Fruit fly (Drosophila melanogaster) whole organism, embryonic: ENCODE data around the gene Cpr67Fa1.

Source experiments
- Abd-B ChIP-seq: fragments of 200-800 bp; sonication (Bioruptor generic); optimal IDR thresholded peaks from 2 replicates; lab custom pipeline; 2018; ENCODE audit warnings: missing biosample characterization, mild to moderate bottlenecking, missing genetic modification characterization, moderate library complexity
- Aef1 ChIP-seq: fragments of 200-800 bp; sonication (Bioruptor generic); IDR thresholded peaks from 3 replicates; pipeline ENCODE4 v1.3.6; 2022; ENCODE audit warnings: missing biosample characterization, missing genetic modification characterization
- C15 ChIP-seq: fragments of 200-800 bp; sonication (Bioruptor generic); IDR thresholded peaks from 3 replicates; pipeline ENCODE4 v1.3.6; 2022; ENCODE audit warnings: missing biosample characterization, missing genetic modification characterization
- CG10274 ChIP-seq: fragments of 200-800 bp; sonication (Bioruptor generic); optimal IDR thresholded peaks from 3 replicates; lab custom pipeline; 2017; ENCODE audit warnings: missing biosample characterization, mild to moderate bottlenecking, missing genetic modification characterization
- CG10462 ChIP-seq: fragments of 200-800 bp; sonication (Bioruptor generic); optimal IDR thresholded peaks from 2 replicates; lab custom pipeline; 2016; ENCODE audit warnings: missing biosample characterization, missing genetic modification characterization
- CG12071 ChIP-seq: fragments of 200-800 bp; sonication (Bioruptor generic); optimal IDR thresholded peaks from 3 replicates; lab custom pipeline; 2018; ENCODE audit warnings: missing biosample characterization, mild to moderate bottlenecking, missing genetic modification characterization
- CG12391 ChIP-seq: fragments of 200-800 bp; sonication (Bioruptor generic); optimal IDR thresholded peaks from 3 replicates; lab custom pipeline; 2018; ENCODE audit warnings: missing biosample characterization, mild to moderate bottlenecking, missing genetic modification characterization, moderate library complexity
- CG18599 ChIP-seq: fragments of 200-800 bp; sonication (Bioruptor generic); optimal IDR thresholded peaks from 3 replicates; lab custom pipeline; 2017; ENCODE audit warnings: missing biosample characterization, missing genetic modification characterization, mild to moderate bottlenecking, moderate library complexity, missing genetic modification reagents
- CG2712 ChIP-seq: fragments of 200-800 bp; optimal IDR thresholded peaks from 3 replicates; lab custom pipeline; 2019; ENCODE audit warnings: missing biosample characterization, mild to moderate bottlenecking, missing genetic modification characterization, moderate library complexity
- CG31441 ChIP-seq: fragments of 200-800 bp; sonication (Bioruptor generic); IDR thresholded peaks from 2 replicates; pipeline ENCODE4 v1.3.6; 2022; ENCODE audit warnings: missing biosample characterization, missing genetic modification characterization
- CG32767 ChIP-seq: fragments of 200-800 bp; sonication (Bioruptor generic); IDR thresholded peaks from 2 replicates; pipeline ENCODE4 v1.3.6; 2022; ENCODE audit warnings: missing biosample characterization, missing genetic modification characterization
- CG32772 ChIP-seq: fragments of 200-800 bp; sonication (Bioruptor generic); IDR thresholded peaks from 2 replicates; pipeline ENCODE4 v1.3.6; 2022; ENCODE audit warnings: missing biosample characterization, missing genetic modification characterization
- CG33213 ChIP-seq: fragments of 200-800 bp; sonication (Bioruptor generic); optimal IDR thresholded peaks from 3 replicates; lab custom pipeline; 2016; ENCODE audit warnings: missing biosample characterization, missing genetic modification characterization
- CG42726 ChIP-seq: fragments of 200-800 bp; sonication (Bioruptor generic); IDR thresholded peaks from 2 replicates; pipeline ENCODE4 v1.3.6; 2022; ENCODE audit warnings: missing biosample characterization, missing genetic modification characterization; ENCODE audit not compliant: partially characterized antibody
- CG4282 ChIP-seq: fragments of 200-800 bp; sonication (Bioruptor generic); optimal IDR thresholded peaks from 2 replicates; lab custom pipeline; 2016; ENCODE audit warnings: missing biosample characterization, missing genetic modification characterization
- CG7372 ChIP-seq: fragments of 200-800 bp; sonication (Bioruptor generic); IDR thresholded peaks from 2 replicates; pipeline ENCODE4 v1.3.6; 2022; ENCODE audit warnings: missing biosample characterization, missing genetic modification characterization
- CG7928 ChIP-seq: fragments of 200-800 bp; sonication (Bioruptor generic); optimal IDR thresholded peaks from 2 replicates; lab custom pipeline; 2017; ENCODE audit warnings: missing biosample characterization, mild to moderate bottlenecking, missing genetic modification characterization
- CG8290 ChIP-seq, 3 experiments: fragments of 200-800 bp; sonication (Bioruptor generic); optimal IDR thresholded peaks; 2 replicates each; lab custom pipeline; 2016 to 2019; ENCODE audit warnings: missing biosample characterization in 3 of 3, missing genetic modification characterization in 3 of 3, mild to moderate bottlenecking in 2 of 3, moderate library complexity in 1 of 3
- CG8388 ChIP-seq: fragments of 200-800 bp; sonication (Bioruptor generic); optimal IDR thresholded peaks from 2 replicates; lab custom pipeline; 2019; ENCODE audit warnings: missing biosample characterization, mild to moderate bottlenecking, missing genetic modification characterization, moderate library complexity
- CG9797 ChIP-seq: fragments of 200-800 bp; sonication (Bioruptor generic); optimal IDR thresholded peaks from 3 replicates; lab custom pipeline; 2018; ENCODE audit warnings: missing biosample characterization, mild to moderate bottlenecking, missing genetic modification characterization
- Fer2 ChIP-seq: fragments of 200-800 bp; sonication (Bioruptor generic); optimal IDR thresholded peaks from 2 replicates; lab custom pipeline; 2018; ENCODE audit warnings: missing biosample characterization, mild to moderate bottlenecking, missing genetic modification characterization, moderate library complexity
- MBD-R2 ChIP-seq: fragments of 200-800 bp; sonication (Bioruptor generic); IDR thresholded peaks from 2 replicates; pipeline ENCODE4 v1.3.6; 2022; ENCODE audit warnings: missing biosample characterization, missing genetic modification characterization
- MTF-1 ChIP-seq: fragments of 200-800 bp; sonication (Bioruptor generic); optimal IDR thresholded peaks from 2 replicates; lab custom pipeline; 2018; ENCODE audit warnings: missing biosample characterization, mild to moderate bottlenecking, missing genetic modification characterization, borderline replicate concordance
- Max ChIP-seq: fragments of 200-800 bp; sonication (Bioruptor generic); optimal IDR thresholded peaks from 2 replicates; lab custom pipeline; 2016; ENCODE audit warnings: missing biosample characterization, mild to moderate bottlenecking, missing genetic modification characterization
- Meics ChIP-seq: fragments of 200-800 bp; sonication (Bioruptor generic); optimal IDR thresholded peaks from 2 replicates; lab custom pipeline; 2017; ENCODE audit warnings: missing biosample characterization, mild to moderate bottlenecking, missing genetic modification characterization
- Sox102F ChIP-seq: fragments of 200-800 bp; sonication (Bioruptor generic); optimal IDR thresholded peaks from 2 replicates; lab custom pipeline; 2018; ENCODE audit warnings: missing biosample characterization, mild to moderate bottlenecking, missing genetic modification characterization, moderate library complexity
- Spps ChIP-seq: fragments of 200-800 bp; sonication (Bioruptor generic); optimal IDR thresholded peaks from 2 replicates; lab custom pipeline; 2018; ENCODE audit warnings: missing biosample characterization, mild to moderate bottlenecking, missing genetic modification characterization
- Ssrp ChIP-seq: fragments of 200-800 bp; sonication (Bioruptor generic); optimal IDR thresholded peaks from 2 replicates; lab custom pipeline; 2018; ENCODE audit warnings: missing biosample characterization, mild to moderate bottlenecking, missing genetic modification characterization, moderate library complexity
- al ChIP-seq: fragments of 200-800 bp; sonication (Bioruptor generic); IDR thresholded peaks from 2 replicates; pipeline ENCODE4 v1.3.6; 2022; ENCODE audit warnings: missing biosample characterization, missing genetic modification characterization
- aop ChIP-seq: fragments of 200-800 bp; sonication (Bioruptor generic); IDR thresholded peaks from 2 replicates; pipeline ENCODE4 v1.3.6; 2022; ENCODE audit warnings: missing biosample characterization, missing genetic modification characterization
- bsh ChIP-seq, 2 experiments: fragments of 200-800 bp; sonication (Bioruptor generic); optimal IDR thresholded peaks; 2 replicates each; lab custom pipeline; 2017 to 2018; ENCODE audit warnings: mild to moderate bottlenecking in 2 of 2, missing biosample characterization in 2 of 2, missing genetic modification characterization in 2 of 2, moderate library complexity in 1 of 2
- cg ChIP-seq: fragments of 200-800 bp; sonication (Bioruptor generic); optimal IDR thresholded peaks from 3 replicates; lab custom pipeline; 2019; ENCODE audit warnings: missing biosample characterization, mild to moderate bottlenecking, missing genetic modification characterization, moderate library complexity
- fu2 ChIP-seq: fragments of 200-800 bp; sonication (Bioruptor generic); optimal IDR thresholded peaks from 2 replicates; lab custom pipeline; 2016; ENCODE audit warnings: missing biosample characterization, missing genetic modification characterization
- gsb-n ChIP-seq: fragments of 200-800 bp; sonication (Bioruptor generic); optimal IDR thresholded peaks from 3 replicates; lab custom pipeline; 2018; ENCODE audit warnings: missing biosample characterization, mild to moderate bottlenecking, missing genetic modification characterization
- gt ChIP-seq: fragments of 200-800 bp; sonication (Bioruptor generic); IDR thresholded peaks from 2 replicates; pipeline ENCODE4 v1.3.6; 2022; ENCODE audit warnings: missing biosample characterization, missing genetic modification characterization
- h ChIP-seq: fragments of >200 bp; optimal IDR thresholded peaks from 2 replicates; lab custom pipeline; 2017
- her ChIP-seq: fragments of 200-800 bp; sonication (Bioruptor generic); optimal IDR thresholded peaks from 2 replicates; lab custom pipeline; 2016; ENCODE audit warnings: missing biosample characterization, missing genetic modification characterization
- inv ChIP-seq: fragments of 200-800 bp; sonication (Bioruptor generic); IDR thresholded peaks from 2 replicates; pipeline ENCODE4 v1.3.6; 2022; ENCODE audit warnings: missing biosample characterization, missing genetic modification characterization; ENCODE audit not compliant: partially characterized antibody
- knrl ChIP-seq: fragments of 200-800 bp; sonication (Bioruptor generic); IDR thresholded peaks from 3 replicates; pipeline ENCODE4 v1.3.6; 2022; ENCODE audit warnings: missing biosample characterization, missing genetic modification characterization; ENCODE audit not compliant: partially characterized antibody
- pan ChIP-seq, 4 experiments: fragments of >200 bp in 3 of 4; fragments of 200-800 bp in 1 of 4; sonication (Bioruptor generic) in 1 of 4; optimal IDR thresholded peaks in 3 of 4; IDR thresholded peaks in 1 of 4; 2 replicates each; pipeline versions ENCODE4 v1.3.6 to Lab custom; 2017 to 2022; ENCODE audit warnings: missing biosample characterization in 2 of 4, missing genetic modification characterization in 2 of 4, mixed read lengths in 1 of 4
- pfk ChIP-seq: fragments of 200-800 bp; sonication (Bioruptor generic); optimal IDR thresholded peaks from 2 replicates; lab custom pipeline; 2018; ENCODE audit warnings: missing biosample characterization, mild to moderate bottlenecking, missing genetic modification characterization, moderate library complexity
- pros ChIP-seq: fragments of 200-800 bp; sonication (Bioruptor generic); optimal IDR thresholded peaks from 3 replicates; lab custom pipeline; 2019; ENCODE audit warnings: missing biosample characterization, mild to moderate bottlenecking, missing genetic modification characterization, moderate library complexity
- sc ChIP-seq, 3 experiments: fragments of >200 bp in 2 of 3; fragments of 200-800 bp in 1 of 3; sonication (Bioruptor generic) in 1 of 3; optimal IDR thresholded peaks; 2 replicates in 2 of 3; 3 replicates in 1 of 3; lab custom pipeline; 2017; ENCODE audit warnings: mild to moderate bottlenecking in 1 of 3, missing biosample characterization in 1 of 3, missing genetic modification characterization in 1 of 3, missing genetic modification reagents in 1 of 3
- sisA ChIP-seq: fragments of 200-800 bp; sonication (Bioruptor generic); IDR thresholded peaks from 2 replicates; pipeline ENCODE4 v1.3.6; 2022; ENCODE audit warnings: missing biosample characterization, missing genetic modification characterization
- sob ChIP-seq: fragments of 200-800 bp; sonication (Bioruptor generic); IDR thresholded peaks from 2 replicates; pipeline ENCODE4 v1.3.6; 2022; ENCODE audit warnings: missing biosample characterization, missing genetic modification characterization
- sug ChIP-seq: fragments of 200-800 bp; optimal IDR thresholded peaks from 2 replicates; lab custom pipeline; 2019; ENCODE audit warnings: missing biosample characterization, mild to moderate bottlenecking, missing genetic modification characterization, moderate library complexity
- tll ChIP-seq, 2 experiments: fragments of 200-800 bp in 1 of 2; fragments of >200 bp in 1 of 2; sonication (Bioruptor generic) in 1 of 2; optimal IDR thresholded peaks; 2 replicates each; lab custom pipeline; 2017 to 2019; ENCODE audit warnings: missing biosample characterization in 2 of 2, missing genetic modification characterization in 2 of 2, mild to moderate bottlenecking in 1 of 2, moderate library complexity in 1 of 2
- yki ChIP-seq: fragments of >200 bp; optimal IDR thresholded peaks from 3 replicates; lab custom pipeline; 2018

Gene Cpr67Fa1

dm6 chr3L:10897534-10898255 lies 7.9 kb downstream of the Cpr67Fa1 start:
- no peak for TF ChIP-seq Abd-B
- no peak for TF ChIP-seq CG12071 (GFP tag; lab: Kevin White, UChicago)
- TF ChIP-seq Aef1 (GFP tag; lab: Robert Waterston, UW) = peak; percentile 36; the same call in 1 of the 3 replicates
- no peak for TF ChIP-seq CG4282 (GFP tag; lab: Kevin White, UChicago)
- no peak for TF ChIP-seq Max (GFP tag; lab: Kevin White, UChicago)
- no peak for TF ChIP-seq CG42726 (GFP tag; lab: Robert Waterston, UW)
- TF ChIP-seq gsb-n (tag; lab: Kevin White, UChicago) = peak; percentile 1
- no peak for TF ChIP-seq sisA (GFP tag; lab: Robert Waterston, UW)
- no peak for TF ChIP-seq bsh (GFP tag; optimal IDR thresholded peaks at IDR 0.05; lab: Kevin White, UChicago)
- TF ChIP-seq knrl (GFP tag; lab: Robert Waterston, UW) = no peak
- TF ChIP-seq CG10274 (GFP tag; lab: Kevin White, UChicago) = peak; percentile 20
- no peak for TF ChIP-seq CG32767
- peak; percentile 54 for TF ChIP-seq sug (tag; lab: Kevin White, UChicago)
- no peak for TF ChIP-seq pan (optimal IDR thresholded peaks at IDR 0.05; lab: Kevin White, UChicago)
- peak in 1 of 2 experiments; percentile 43 for TF ChIP-seq pan (GFP tag; optimal IDR thresholded peaks at IDR 0.05 in 1 of 2, IDR thresholded peaks at IDR 0.05 in 1 of 2)
- TF ChIP-seq sc (optimal IDR thresholded peaks at IDR 0.05; lab: Kevin White, UChicago) = no peak
- no peak for TF ChIP-seq sc (GFP tag; optimal IDR thresholded peaks at IDR 0.05; lab: Kevin White, UChicago)
- no peak for TF ChIP-seq tll (GFP tag; optimal IDR thresholded peaks at IDR 0.05; lab: Kevin White, UChicago)
- TF ChIP-seq gt (GFP tag; lab: Robert Waterston, UW) = no peak
- TF ChIP-seq CG12391 (tag; lab: Kevin White, UChicago) = peak; percentile 18
- no peak for TF ChIP-seq Fer2 (tag; lab: Kevin White, UChicago)
- no peak for TF ChIP-seq CG2712 (tag; lab: Kevin White, UChicago)
- no peak for TF ChIP-seq Sox102F
- no peak for TF ChIP-seq cg (GFP tag; lab: Kevin White, UChicago)
- TF ChIP-seq CG33213 = no peak
- TF ChIP-seq sob (GFP tag; lab: Robert Waterston, UW) = no peak
- TF ChIP-seq CG8290 (GFP tag; optimal IDR thresholded peaks at IDR 0.05; lab: Kevin White, UChicago) = no peak
- peak in 1 of 2 experiments; percentile 19 for TF ChIP-seq CG8290 (tag; optimal IDR thresholded peaks at IDR 0.05; lab: Kevin White, UChicago)
- TF ChIP-seq Meics (GFP tag; lab: Kevin White, UChicago) = no peak
- no peak for TF ChIP-seq MTF-1
- TF ChIP-seq Ssrp (tag; lab: Kevin White, UChicago) = no peak
- no peak for TF ChIP-seq CG9797
- no peak for TF ChIP-seq al
- no peak for TF ChIP-seq h (lab: Kevin White, UChicago)
- no peak for TF ChIP-seq aop (GFP tag; lab: Robert Waterston, UW)
- TF ChIP-seq MBD-R2 = no peak
- no peak for TF ChIP-seq Spps (tag; lab: Kevin White, UChicago)
- TF ChIP-seq her (GFP tag; lab: Kevin White, UChicago) = no peak
- TF ChIP-seq CG7928 (GFP tag; lab: Kevin White, UChicago) = no peak
- TF ChIP-seq CG10462 (GFP tag; lab: Kevin White, UChicago) = no peak
- no peak for TF ChIP-seq CG8388 (GFP tag; lab: Kevin White, UChicago)
- no peak for TF ChIP-seq inv (GFP tag; lab: Robert Waterston, UW)
- no peak for TF ChIP-seq yki (lab: Kevin White, UChicago)
- no peak for TF ChIP-seq pfk (GFP tag; lab: Kevin White, UChicago)
- 0 out of 2 replicates have a peak, but pooled peaks have one; percentile 26 for TF ChIP-seq CG31441 (GFP tag; lab: Robert Waterston, UW)
- TF ChIP-seq C15 = no peak
- no peak for TF ChIP-seq CG32772 (GFP tag; lab: Robert Waterston, UW)
- no peak for TF ChIP-seq fu2 (GFP tag; lab: Kevin White, UChicago)
- no peak for TF ChIP-seq pros (GFP tag; lab: Kevin White, UChicago)
- TF ChIP-seq CG18599 (GFP tag; lab: Kevin White, UChicago) = no peak
- TF ChIP-seq CG7372 (GFP tag; lab: Robert Waterston, UW) = no peak
